Worm (Caenorhabditis elegans) whole organism, L2 larva: ENCODE results near the gene F07C4.11.

Experiments used
- C34F6.9 ChIP-seq: fragments of 150-350 bp; optimal IDR thresholded peaks from 2 replicates; lab custom pipeline; 2014; ENCODE audit warnings: missing biosample characterization, missing genetic modification characterization
- F13H6.1 ChIP-seq: sonication (generic microtip); optimal IDR thresholded peaks from 2 replicates; lab custom pipeline; 2016; ENCODE audit warnings: missing genetic modification characterization, missing compliant biosample characterization
- R02D3.7 ChIP-seq: fragments of 150-350 bp; optimal IDR thresholded peaks from 2 replicates; lab custom pipeline; 2014; ENCODE audit warnings: missing biosample characterization, missing genetic modification characterization
- ZK546.5 ChIP-seq: sonication (generic microtip); optimal IDR thresholded peaks from 2 replicates; lab custom pipeline; 2017; ENCODE audit warnings: missing biosample characterization, missing genetic modification characterization
- alr-1 ChIP-seq: fragments of 150-350 bp; optimal IDR thresholded peaks from 2 replicates; lab custom pipeline; 2014; ENCODE audit warnings: missing biosample characterization, missing genetic modification characterization
- aly-2 ChIP-seq: fragments of 150-350 bp; optimal IDR thresholded peaks from 2 replicates; lab custom pipeline; 2014; ENCODE audit warnings: missing biosample characterization, missing genetic modification characterization
- ama-1 ChIP-seq: fragments of 150-350 bp; optimal IDR thresholded peaks from 2 replicates; lab custom pipeline; 2018; ENCODE audit warnings: inconsistent platforms
- blmp-1 ChIP-seq: sonication (generic microtip); optimal IDR thresholded peaks from 2 replicates; lab custom pipeline; 2017; ENCODE audit warnings: missing genetic modification characterization, mild to moderate bottlenecking, missing compliant biosample characterization, antibody characterized with exemption, moderate library complexity; ENCODE audit not compliant: insufficient read depth
- ceh-16 ChIP-seq: fragments of 150-350 bp; optimal IDR thresholded peaks from 2 replicates; lab custom pipeline; 2014; ENCODE audit warnings: missing biosample characterization, missing genetic modification characterization
- ceh-82 ChIP-seq: fragments of 150-350 bp; optimal IDR thresholded peaks from 2 replicates; lab custom pipeline; 2014; ENCODE audit warnings: missing biosample characterization, missing genetic modification characterization
- crh-2 ChIP-seq: sonication (generic microtip); optimal IDR thresholded peaks from 2 replicates; lab custom pipeline; 2017; ENCODE audit warnings: missing biosample characterization, missing genetic modification characterization
- dmd-4 ChIP-seq: sonication (generic microtip); optimal IDR thresholded peaks from 2 replicates; lab custom pipeline; 2017; ENCODE audit warnings: missing biosample characterization, missing genetic modification characterization
- egl-27 ChIP-seq: sonication (generic microtip); optimal IDR thresholded peaks from 3 replicates; lab custom pipeline; 2017; ENCODE audit warnings: missing biosample characterization, missing genetic modification reagents, missing genetic modification characterization
- elt-1 ChIP-seq: fragments of 150-350 bp; optimal IDR thresholded peaks from 2 replicates; lab custom pipeline; 2014; ENCODE audit warnings: missing biosample characterization, missing genetic modification characterization
- elt-3 ChIP-seq: sonication (generic microtip); optimal IDR thresholded peaks from 2 replicates; lab custom pipeline; 2017; ENCODE audit warnings: missing biosample characterization, missing genetic modification characterization
- fos-1 ChIP-seq: fragments of 150-350 bp; optimal IDR thresholded peaks from 2 replicates; lab custom pipeline; 2014; ENCODE audit warnings: missing biosample characterization, missing genetic modification characterization
- gmeb-1 ChIP-seq: fragments of 150-350 bp; optimal IDR thresholded peaks from 2 replicates; lab custom pipeline; 2014; ENCODE audit warnings: missing biosample characterization, missing genetic modification characterization
- lin-11 ChIP-seq: fragments of 150-350 bp; sonication (generic microtip); optimal IDR thresholded peaks from 2 replicates; lab custom pipeline; 2014; ENCODE audit warnings: missing biosample characterization, missing genetic modification characterization, inconsistent platforms, mixed read lengths
- lin-13 ChIP-seq: fragments of 150-350 bp; optimal IDR thresholded peaks from 2 replicates; lab custom pipeline; 2014; ENCODE audit warnings: missing biosample characterization, missing genetic modification reagents, missing genetic modification characterization
- mab-5 ChIP-seq: fragments of 150-350 bp; optimal IDR thresholded peaks from 2 replicates; lab custom pipeline; 2014; ENCODE audit warnings: missing biosample characterization, missing genetic modification characterization
- mbf-1 ChIP-seq: sonication (generic microtip); optimal IDR thresholded peaks from 2 replicates; lab custom pipeline; 2017; ENCODE audit warnings: missing biosample characterization, missing genetic modification characterization
- mdl-1 ChIP-seq, 2 experiments: fragments of 150-350 bp in 1 of 2; sonication (generic microtip) in 1 of 2; optimal IDR thresholded peaks; 2 replicates each; lab custom pipeline; 2017; ENCODE audit warnings: missing biosample characterization in 2 of 2, missing genetic modification characterization in 2 of 2
- nhr-10 ChIP-seq: sonication (generic microtip); optimal IDR thresholded peaks from 2 replicates; lab custom pipeline; 2017; ENCODE audit warnings: missing biosample characterization, missing genetic modification characterization
- nhr-11 ChIP-seq: fragments of 150-350 bp; optimal IDR thresholded peaks from 2 replicates; lab custom pipeline; 2014; ENCODE audit warnings: missing biosample characterization, missing genetic modification characterization
- nhr-129 ChIP-seq: fragments of 150-350 bp; optimal IDR thresholded peaks from 2 replicates; lab custom pipeline; 2014; ENCODE audit warnings: missing biosample characterization, missing genetic modification characterization
- nhr-21 ChIP-seq: fragments of 150-350 bp; optimal IDR thresholded peaks from 2 replicates; lab custom pipeline; 2014; ENCODE audit warnings: missing biosample characterization, missing genetic modification characterization
- nhr-237 ChIP-seq: fragments of 150-350 bp; optimal IDR thresholded peaks from 2 replicates; lab custom pipeline; 2014; ENCODE audit warnings: missing biosample characterization, missing genetic modification characterization
- nhr-77 ChIP-seq: fragments of 150-350 bp; optimal IDR thresholded peaks from 2 replicates; lab custom pipeline; 2014; ENCODE audit warnings: missing biosample characterization, missing genetic modification characterization
- skn-1 ChIP-seq: sonication (generic microtip); optimal IDR thresholded peaks from 2 replicates; lab custom pipeline; 2017; ENCODE audit warnings: missing biosample characterization, missing genetic modification characterization
- sma-9 ChIP-seq, 2 experiments: fragments of 150-350 bp in 1 of 2; sonication (generic microtip) in 1 of 2; optimal IDR thresholded peaks; 2 replicates each; lab custom pipeline; 2014 to 2016; ENCODE audit warnings: missing genetic modification characterization in 2 of 2, mild to moderate bottlenecking in 1 of 2, missing biosample characterization in 1 of 2, missing compliant biosample characterization in 1 of 2, missing genetic modification reagents in 1 of 2, moderate library complexity in 1 of 2
- unc-39 ChIP-seq: fragments of 150-350 bp; optimal IDR thresholded peaks from 2 replicates; lab custom pipeline; 2014; ENCODE audit warnings: missing biosample characterization, missing genetic modification characterization
- unc-55 ChIP-seq: fragments of 150-350 bp; sonication (generic microtip); optimal IDR thresholded peaks from 3 replicates; lab custom pipeline; 2014; ENCODE audit warnings: missing biosample characterization, missing genetic modification reagents, missing genetic modification characterization
- unc-62 ChIP-seq: fragments of 150-350 bp; optimal IDR thresholded peaks from 2 replicates; lab custom pipeline; 2014; ENCODE audit warnings: missing biosample characterization, missing genetic modification reagents, missing genetic modification characterization
- zag-1 ChIP-seq: fragments of 150-350 bp; optimal IDR thresholded peaks from 2 replicates; lab custom pipeline; 2014; ENCODE audit warnings: missing biosample characterization, missing genetic modification characterization
- ztf-11 ChIP-seq: sonication (generic microtip); optimal IDR thresholded peaks from 2 replicates; lab custom pipeline; 2017; ENCODE audit warnings: missing biosample characterization, missing genetic modification characterization
- ztf-4 ChIP-seq: fragments of 150-350 bp; optimal IDR thresholded peaks from 2 replicates; lab custom pipeline; 2014; ENCODE audit warnings: missing biosample characterization, missing genetic modification characterization

The F07C4.11 gene

ce11 chrV:7681388-7681787, 38.1 kb upstream of the F07C4.11 start, which contains the start of gene cyp-33A1:
TSS of gene cyp-33A1 (minus strand) at chrV:7681459.
- no peak for TF ChIP-seq unc-39 (tag; lab: Kevin White, UChicago)
- TF ChIP-seq sma-9 (GFP tag; optimal IDR thresholded peaks at IDR 0.05; lab: Kevin White, UChicago), result peak; percentile 80
- TF ChIP-seq sma-9 (tag; optimal IDR thresholded peaks at IDR 0.05; lab: Kevin White, UChicago), result no peak
- peak; percentile 21 for TF ChIP-seq nhr-129
- TF ChIP-seq crh-2 (tag; lab: Kevin White, UChicago), result peak; percentile 30
- peak; percentile 34 for TF ChIP-seq fos-1 (tag; lab: Kevin White, UChicago)
- no peak for TF ChIP-seq R02D3.7
- no peak for TF ChIP-seq nhr-21 (tag; lab: Kevin White, UChicago)
- TF ChIP-seq elt-1, result no peak

- no peak for TF ChIP-seq nhr-237 (tag; lab: Kevin White, UChicago)
- TF ChIP-seq elt-1, result no peak
- TF ChIP-seq unc-39 (tag; lab: Kevin White, UChicago), result no peak
- no peak for TF ChIP-seq ama-1 (lab: Kevin White, UChicago)
- TF ChIP-seq ZK546.5, result no peak
- no peak for TF ChIP-seq nhr-10
- no peak for TF ChIP-seq unc-62 (GFP tag; lab: Kevin White, UChicago)
- TF ChIP-seq aly-2 (tag; lab: Kevin White, UChicago), result no peak
- TF ChIP-seq elt-3, result no peak
- TF ChIP-seq egl-27 (tag; lab: Kevin White, UChicago), result no peak
Observed at ce11 chrV:7675904-7676303, 32.6 kb upstream of the F07C4.11 start, which contains the start of gene C12D5.3. TSS of gene C12D5.3 (plus strand) at chrV:7676204.

ce11 chrV:7672258-7672657, 28.9 kb upstream of the F07C4.11 start, which contains the start of gene C12D5.4:
TSS of gene C12D5.4 (plus strand) at chrV:7672558.
- no peak for TF ChIP-seq C34F6.9
- TF ChIP-seq blmp-1 (tag; lab: Kevin White, UChicago), result no peak
- no peak for TF ChIP-seq skn-1
- no peak for TF ChIP-seq egl-27 (tag; lab: Kevin White, UChicago)
- TF ChIP-seq mab-5 (tag; lab: Kevin White, UChicago), result no peak
- no peak for TF ChIP-seq gmeb-1 (tag; lab: Kevin White, UChicago)
- TF ChIP-seq unc-55 (GFP tag; lab: Kevin White, UChicago), result no peak
- no peak for TF ChIP-seq ztf-11
- no peak for TF ChIP-seq nhr-11 (tag; lab: Kevin White, UChicago)

- TF ChIP-seq lin-13 (GFP tag; lab: Kevin White, UChicago) (no peak), mbf-1 (tag; lab: Kevin White, UChicago) (no peak), ztf-4 (tag; lab: Kevin White, UChicago) (no peak), dmd-4 (tag; lab: Kevin White, UChicago) (no peak), C34F6.9 (no peak), mdl-1 (tag; optimal IDR thresholded peaks at IDR 0.05; lab: Kevin White, UChicago) (no peak), F13H6.1 (tag; lab: Kevin White, UChicago) (no peak), elt-1 (no peak), unc-55 (GFP tag; lab: Kevin White, UChicago) (no peak), nhr-129 (no peak), nhr-237 (tag; lab: Kevin White, UChicago) (no peak), elt-3 (no peak), nhr-77 (tag; lab: Kevin White, UChicago) (no peak), zag-1 (tag; lab: Kevin White, UChicago) (no peak), lin-11 (tag; lab: Kevin White, UChicago) (no peak), ceh-82 (no peak)
- TF ChIP-seq, all 48 proteins: peak for 0
Observed at ce11 chrV:7667940-7668339, 24.6 kb upstream of the F07C4.11 start, which contains the start of gene C12D5.5. TSS of gene C12D5.5 (plus strand) at chrV:7668240.

- TF ChIP-seq R02D3.7 (no peak), unc-55 (GFP tag; lab: Kevin White, UChicago) (no peak), alr-1 (tag; lab: Kevin White, UChicago) (no peak), ceh-82 (no peak), gmeb-1 (tag; lab: Kevin White, UChicago) (no peak), ceh-16 (tag; lab: Kevin White, UChicago) (no peak)
Observed at ce11 chrV:7653567-7653966, 10.3 kb upstream of the F07C4.11 start, which contains the start of gene srh-200. TSS of gene srh-200 (minus strand) at chrV:7653667.
